Fruit fly (Drosophila melanogaster) whole organism, prepupa: Measurements from ENCODE around the gene rdgB.

Source experiments
- Blimp-1 ChIP-seq: fragments of 200-800 bp; sonication (Bioruptor generic); optimal IDR thresholded peaks from 3 replicates; lab custom pipeline; 2017; ENCODE audit warnings: missing biosample characterization, missing genetic modification characterization, mild to moderate bottlenecking, moderate library complexity, missing genetic modification reagents
- CG10631 ChIP-seq: fragments of 200-800 bp; sonication (Bioruptor generic); optimal IDR thresholded peaks from 2 replicates; lab custom pipeline; 2016; ENCODE audit warnings: missing biosample characterization, missing genetic modification characterization
- CG10669 ChIP-seq: fragments of 200-800 bp; sonication (Bioruptor generic); optimal IDR thresholded peaks from 3 replicates; lab custom pipeline; 2018; ENCODE audit warnings: missing biosample characterization, mild to moderate bottlenecking, missing genetic modification characterization, moderate library complexity
- CG11294 ChIP-seq: fragments of 200-800 bp; sonication (Bioruptor generic); IDR thresholded peaks from 2 replicates; pipeline ENCODE4 v1.3.6; 2022; ENCODE audit warnings: missing biosample characterization, missing genetic modification characterization
- CG11762 ChIP-seq: fragments of 200-800 bp; sonication (Bioruptor generic); optimal IDR thresholded peaks from 3 replicates; lab custom pipeline; 2016; ENCODE audit warnings: missing biosample characterization, missing genetic modification characterization; ENCODE audit not compliant: insufficient read depth
- CG11902 ChIP-seq: fragments of 200-800 bp; sonication (Bioruptor generic); optimal IDR thresholded peaks from 3 replicates; lab custom pipeline; 2016; ENCODE audit warnings: missing biosample characterization, missing genetic modification characterization
- CG15336 ChIP-seq: fragments of 200-800 bp; sonication (Bioruptor generic); IDR thresholded peaks from 2 replicates; pipeline ENCODE4 v1.3.6; 2022; ENCODE audit warnings: missing biosample characterization, missing genetic modification characterization
- CG1621 ChIP-seq: fragments of 200-800 bp; sonication (Bioruptor generic); optimal IDR thresholded peaks from 3 replicates; lab custom pipeline; 2018; ENCODE audit warnings: missing biosample characterization, mild to moderate bottlenecking, missing genetic modification characterization
- CG31627 ChIP-seq: fragments of 200-800 bp; sonication (Bioruptor generic); optimal IDR thresholded peaks from 3 replicates; lab custom pipeline; 2016; ENCODE audit warnings: missing biosample characterization, missing genetic modification characterization
- CG32006 ChIP-seq: fragments of 200-800 bp; sonication (Bioruptor generic); optimal IDR thresholded peaks from 3 replicates; lab custom pipeline; 2017; ENCODE audit warnings: missing biosample characterization, mild to moderate bottlenecking, missing genetic modification characterization
- CG34406 ChIP-seq: fragments of 200-800 bp; sonication (Bioruptor generic); optimal IDR thresholded peaks from 3 replicates; lab custom pipeline; 2016; ENCODE audit warnings: missing biosample characterization, missing genetic modification characterization
- CG3919 ChIP-seq: fragments of 200-800 bp; sonication (Bioruptor generic); optimal IDR thresholded peaks from 3 replicates; lab custom pipeline; 2016; ENCODE audit warnings: missing biosample characterization, missing genetic modification characterization
- CG4318 ChIP-seq: fragments of 200-800 bp; sonication (Bioruptor generic); optimal IDR thresholded peaks from 3 replicates; lab custom pipeline; 2017; ENCODE audit warnings: missing biosample characterization, mild to moderate bottlenecking, missing genetic modification characterization
- CG6163 ChIP-seq: fragments of 200-800 bp; sonication (Bioruptor generic); IDR thresholded peaks from 3 replicates; pipeline ENCODE4 v1.3.6; 2022; ENCODE audit warnings: missing biosample characterization, missing genetic modification characterization
- CG6276 ChIP-seq: fragments of 200-800 bp; sonication (Bioruptor generic); optimal IDR thresholded peaks from 2 replicates; lab custom pipeline; 2017; ENCODE audit warnings: missing biosample characterization, mild to moderate bottlenecking, missing genetic modification characterization
- CG6792 ChIP-seq: fragments of 200-800 bp; sonication (Bioruptor generic); optimal IDR thresholded peaks from 3 replicates; lab custom pipeline; 2016; ENCODE audit warnings: missing biosample characterization, missing genetic modification characterization
- CG6808 ChIP-seq: fragments of 200-800 bp; sonication (Bioruptor generic); optimal IDR thresholded peaks from 3 replicates; lab custom pipeline; 2017; ENCODE audit warnings: missing biosample characterization, missing genetic modification characterization, mild to moderate bottlenecking, moderate library complexity, missing genetic modification reagents
- CG6854 ChIP-seq: fragments of 200-800 bp; sonication (Bioruptor generic); optimal IDR thresholded peaks from 2 replicates; lab custom pipeline; 2017; ENCODE audit warnings: missing biosample characterization, mild to moderate bottlenecking, missing genetic modification characterization
- CG8319 ChIP-seq: fragments of 200-800 bp; sonication (Bioruptor generic); optimal IDR thresholded peaks from 3 replicates; lab custom pipeline; 2016; ENCODE audit warnings: missing biosample characterization, missing genetic modification characterization
- CG8632 ChIP-seq: fragments of 200-800 bp; sonication (Bioruptor generic); optimal IDR thresholded peaks from 3 replicates; lab custom pipeline; 2016; ENCODE audit warnings: missing biosample characterization, missing genetic modification characterization
- CG9139 ChIP-seq: fragments of 200-800 bp; sonication (Bioruptor generic); optimal IDR thresholded peaks from 3 replicates; lab custom pipeline; 2017; ENCODE audit warnings: missing biosample characterization, mild to moderate bottlenecking, missing genetic modification characterization
- Eip78C ChIP-seq: fragments of 200-800 bp; sonication (Bioruptor generic); peaks from one replicate; lab custom pipeline; 2016; ENCODE audit warnings: missing biosample characterization, missing genetic modification characterization
- Eip93F ChIP-seq: fragments of 200-800 bp; sonication (Bioruptor generic); optimal IDR thresholded peaks from 2 replicates; lab custom pipeline; 2016; ENCODE audit warnings: missing biosample characterization, mild to moderate bottlenecking, missing genetic modification characterization
- Ets21C ChIP-seq: fragments of 200-800 bp; sonication (Bioruptor generic); optimal IDR thresholded peaks from 3 replicates; lab custom pipeline; 2016; ENCODE audit warnings: missing biosample characterization, missing genetic modification characterization
- Ets96B ChIP-seq: fragments of 200-800 bp; optimal IDR thresholded peaks from 2 replicates; lab custom pipeline; 2019; ENCODE audit warnings: missing biosample characterization, mild to moderate bottlenecking, missing genetic modification characterization, moderate library complexity
- Gug ChIP-seq: fragments of 200-800 bp; sonication (Bioruptor generic); IDR thresholded peaks from 2 replicates; pipeline ENCODE4 v1.3.6; 2022; ENCODE audit warnings: missing biosample characterization, missing genetic modification characterization
- Hr38 ChIP-seq: sonication (Bioruptor generic); optimal IDR thresholded peaks from 2 replicates; lab custom pipeline; 2016; ENCODE audit warnings: missing biosample characterization, missing genetic modification characterization
- Hr39 ChIP-seq: fragments of 200-800 bp; sonication (Bioruptor generic); optimal IDR thresholded peaks from 2 replicates; lab custom pipeline; 2016; ENCODE audit warnings: missing biosample characterization, missing genetic modification characterization
- Hr4 ChIP-seq: fragments of 200-800 bp; sonication (Bioruptor generic); optimal IDR thresholded peaks from 3 replicates; lab custom pipeline; 2016; ENCODE audit warnings: missing biosample characterization, missing genetic modification characterization
- Lpt ChIP-seq: fragments of 200-800 bp; sonication (Bioruptor generic); optimal IDR thresholded peaks from 3 replicates; lab custom pipeline; 2016; ENCODE audit warnings: missing biosample characterization, missing genetic modification characterization
- Met ChIP-seq: fragments of 200-800 bp; sonication (Bioruptor generic); optimal IDR thresholded peaks from 3 replicates; lab custom pipeline; 2016; ENCODE audit warnings: missing biosample characterization, missing genetic modification characterization
- OdsH ChIP-seq: fragments of 200-800 bp; sonication (Bioruptor generic); optimal IDR thresholded peaks from 3 replicates; lab custom pipeline; 2016; ENCODE audit warnings: missing biosample characterization, missing genetic modification characterization
- Smox ChIP-seq: fragments of 200-800 bp; sonication (Bioruptor generic); optimal IDR thresholded peaks from 3 replicates; lab custom pipeline; 2016; ENCODE audit warnings: missing biosample characterization, missing genetic modification characterization
- Sox14 ChIP-seq: fragments of 200-800 bp; sonication (Bioruptor generic); optimal IDR thresholded peaks from 3 replicates; lab custom pipeline; 2016; ENCODE audit warnings: missing biosample characterization, missing genetic modification characterization
- Sox15 ChIP-seq: fragments of 200-800 bp; sonication (Bioruptor generic); optimal IDR thresholded peaks from 3 replicates; lab custom pipeline; 2016; ENCODE audit warnings: missing biosample characterization, missing genetic modification characterization
- achi ChIP-seq: fragments of 200-800 bp; sonication (Bioruptor generic); optimal IDR thresholded peaks from 3 replicates; lab custom pipeline; 2016; ENCODE audit warnings: missing biosample characterization, missing genetic modification characterization
- acj6 ChIP-seq: fragments of 200-800 bp; sonication (Bioruptor generic); optimal IDR thresholded peaks from 3 replicates; lab custom pipeline; 2016; ENCODE audit warnings: missing biosample characterization, missing genetic modification characterization
- cyc ChIP-seq: fragments of 200-800 bp; sonication (Bioruptor generic); optimal IDR thresholded peaks from 3 replicates; lab custom pipeline; 2016; ENCODE audit warnings: missing biosample characterization, missing genetic modification characterization
- dac ChIP-seq: fragments of 200-800 bp; sonication (Bioruptor generic); optimal IDR thresholded peaks from 2 replicates; lab custom pipeline; 2017; ENCODE audit warnings: missing biosample characterization, mild to moderate bottlenecking, missing genetic modification characterization
- esn ChIP-seq: fragments of 200-800 bp; sonication (Bioruptor generic); optimal IDR thresholded peaks from 2 replicates; lab custom pipeline; 2016; ENCODE audit warnings: missing biosample characterization, mild to moderate bottlenecking, missing genetic modification characterization, moderate library complexity
- fd85E ChIP-seq: fragments of 200-800 bp; sonication (Bioruptor generic); optimal IDR thresholded peaks from 3 replicates; lab custom pipeline; 2016; ENCODE audit warnings: missing biosample characterization, missing genetic modification characterization
- fkh ChIP-seq: fragments of 200-800 bp; sonication (Bioruptor generic); optimal IDR thresholded peaks from 3 replicates; lab custom pipeline; 2017; ENCODE audit warnings: missing biosample characterization, mild to moderate bottlenecking, missing genetic modification characterization, moderate library complexity
- lz ChIP-seq: fragments of 200-800 bp; sonication (Bioruptor generic); optimal IDR thresholded peaks from 3 replicates; lab custom pipeline; 2016; ENCODE audit warnings: missing biosample characterization, missing genetic modification characterization
- pdm3 ChIP-seq: fragments of 200-800 bp; sonication (Bioruptor generic); optimal IDR thresholded peaks from 3 replicates; lab custom pipeline; 2016; ENCODE audit warnings: missing biosample characterization, missing genetic modification characterization
- spab ChIP-seq: fragments of 200-800 bp; sonication (Bioruptor generic); optimal IDR thresholded peaks from 2 replicates; lab custom pipeline; 2017; ENCODE audit warnings: missing biosample characterization, mild to moderate bottlenecking, missing genetic modification characterization, missing genetic modification reagents
- ss ChIP-seq, 2 experiments: fragments of 200-800 bp; sonication (Bioruptor generic); optimal IDR thresholded peaks; 2 replicates in 1 of 2; 3 replicates in 1 of 2; lab custom pipeline; 2017 to 2018; ENCODE audit warnings: mild to moderate bottlenecking in 2 of 2, missing biosample characterization in 2 of 2, missing genetic modification characterization in 2 of 2, moderate library complexity in 1 of 2
- svp ChIP-seq: fragments of 200-800 bp; sonication (Bioruptor generic); peaks from one replicate; lab custom pipeline; 2016; ENCODE audit warnings: missing biosample characterization, missing genetic modification characterization
- vri ChIP-seq: fragments of 200-800 bp; sonication (Bioruptor generic); optimal IDR thresholded peaks from 3 replicates; lab custom pipeline; 2016; ENCODE audit warnings: missing biosample characterization, mild to moderate bottlenecking, missing genetic modification characterization

The rdgB gene

dm6 chrX:13815526-13816173 lies 53.1 kb downstream of the rdgB start (continued):
- TF ChIP-seq CG6808 (GFP tag; lab: Kevin White, UChicago) = peak; percentile 77
- peak; percentile 72 for TF ChIP-seq CG3919 (GFP tag; lab: Kevin White, UChicago)
- no peak for TF ChIP-seq Eip93F (GFP tag; lab: Kevin White, UChicago)
- TF ChIP-seq Met (GFP tag; lab: Kevin White, UChicago) = peak; percentile 67
- TF ChIP-seq CG11294 (GFP tag; lab: Robert Waterston, UW) = peak; percentile 61
- peak; percentile 85 for TF ChIP-seq CG6276 (GFP tag; lab: Kevin White, UChicago)
- peak; percentile 73 to 79 for TF ChIP-seq ss (GFP tag; optimal IDR thresholded peaks at IDR 0.05; lab: Kevin White, UChicago)
- peak; percentile 82 for TF ChIP-seq pdm3
- TF ChIP-seq cyc (GFP tag; lab: Kevin White, UChicago) = peak; percentile 64
- no peak for TF ChIP-seq Hr38 (GFP tag; lab: Kevin White, UChicago)
- TF ChIP-seq svp (GFP tag; lab: Kevin White, UChicago) = peak; percentile 77
- TF ChIP-seq CG11762 = peak; percentile 65
- TF ChIP-seq fkh = peak; percentile 86
- TF ChIP-seq fd85E (GFP tag; lab: Kevin White, UChicago) = no peak
- peak; percentile 38 for TF ChIP-seq Ets21C
- TF ChIP-seq CG32006 (GFP tag; lab: Kevin White, UChicago) = peak; percentile 92
- TF ChIP-seq CG15336 (GFP tag; lab: Robert Waterston, UW) = peak; percentile 78
- TF ChIP-seq Hr39 (GFP tag; lab: Kevin White, UChicago) = peak; percentile 61
- peak; percentile 5 for TF ChIP-seq CG8319
- peak; percentile 55 for TF ChIP-seq CG1621
- no peak; the same call in 1 of the 2 replicates for TF ChIP-seq Gug (GFP tag; lab: Robert Waterston, UW)
- peak; percentile 51 for TF ChIP-seq Sox15
- peak; percentile 64 for TF ChIP-seq spab
- peak; percentile 50; the same call in 2 of the 3 replicates for TF ChIP-seq CG6163 (GFP tag; lab: Robert Waterston, UW)
- TF ChIP-seq CG4318 = peak; percentile 74
- peak; percentile 24 for TF ChIP-seq Smox (GFP tag; lab: Kevin White, UChicago)
- TF ChIP-seq CG6854 (GFP tag; lab: Kevin White, UChicago) = no peak
- TF ChIP-seq vri (GFP tag; lab: Kevin White, UChicago) = peak; percentile 49
- peak; percentile 68 for TF ChIP-seq CG10631 (GFP tag; lab: Kevin White, UChicago)
- peak; percentile 79 for TF ChIP-seq acj6 (GFP tag; lab: Kevin White, UChicago)
- TF ChIP-seq dac = peak; percentile 68
- TF ChIP-seq Hr4 (GFP tag; lab: Kevin White, UChicago) = peak; percentile 81

- TF ChIP-seq lz = no peak
- TF ChIP-seq CG8319 = no peak
- no peak for TF ChIP-seq CG11902 (GFP tag; lab: Kevin White, UChicago)
- TF ChIP-seq CG6276 (GFP tag; lab: Kevin White, UChicago) = peak; percentile 55
- no peak for TF ChIP-seq acj6 (GFP tag; lab: Kevin White, UChicago)
- no peak for TF ChIP-seq CG1621
- no peak for TF ChIP-seq Sox14 (GFP tag; lab: Kevin White, UChicago)
- TF ChIP-seq Ets96B (tag; lab: Kevin White, UChicago) = no peak
- TF ChIP-seq fkh = peak; percentile 48
- TF ChIP-seq OdsH (GFP tag; lab: Kevin White, UChicago) = peak; percentile 12
- TF ChIP-seq Lpt (GFP tag; lab: Kevin White, UChicago) = no peak
- no peak for TF ChIP-seq dac
- TF ChIP-seq CG34406 = no peak
- no peak for TF ChIP-seq CG10669 (GFP tag; lab: Kevin White, UChicago)
- no peak for TF ChIP-seq CG6792
- TF ChIP-seq achi = no peak
- TF ChIP-seq esn (GFP tag; lab: Kevin White, UChicago) = peak; percentile 27
- no peak for TF ChIP-seq vri (GFP tag; lab: Kevin White, UChicago)
- TF ChIP-seq CG4318 = no peak
- TF ChIP-seq CG31627 (GFP tag; lab: Kevin White, UChicago) = no peak
- TF ChIP-seq CG8632 (GFP tag; lab: Kevin White, UChicago) = no peak
- no peak for TF ChIP-seq CG6808 (GFP tag; lab: Kevin White, UChicago)
- no peak for TF ChIP-seq CG9139 (GFP tag; lab: Kevin White, UChicago)
- no peak for TF ChIP-seq Blimp-1 (GFP tag; lab: Kevin White, UChicago)
- peak; percentile 73 for TF ChIP-seq Eip78C (GFP tag; lab: Kevin White, UChicago)
- no peak for TF ChIP-seq CG3919 (GFP tag; lab: Kevin White, UChicago)
Observed at dm6 chrX:13817418-13818171, 55.0 kb downstream of the rdgB start.
